Worm (Caenorhabditis elegans): ENCODE data around the gene vha-1.

Gene vha-1

DNA sequence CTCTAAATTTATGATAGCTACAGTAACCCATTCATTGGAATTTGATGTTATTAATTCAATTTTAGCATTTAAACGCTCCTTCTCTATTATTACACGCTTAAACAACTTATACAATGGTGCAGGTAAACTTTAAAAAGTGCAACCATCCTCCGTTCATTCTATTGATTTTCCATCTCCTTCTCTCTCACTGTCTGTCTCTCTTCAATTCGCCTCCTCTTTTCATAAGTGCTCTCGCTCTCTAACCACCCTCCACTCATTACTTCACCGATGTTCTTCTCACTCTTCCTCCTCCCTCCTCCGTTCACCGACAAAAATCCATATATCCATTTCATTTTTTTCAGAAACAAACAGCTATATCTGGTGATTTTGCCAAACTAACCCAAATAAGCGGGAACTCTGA is 14.9 kb upstream of the vha-1 start, which contains the start of gene cbp-1:
TSS of gene cbp-1 (plus strand) at position 335 of the 400 bp plus-strand sequence.
- peak; percentile 69 for TF ChIP-seq nfya-1 (tag; optimal IDR thresholded peaks at IDR 0.05; ENCODE audit: insufficient read depth)
- TF ChIP-seq ceh-28 (tag; optimal IDR thresholded peaks at IDR 0.05) = peak; percentile 83
- peak; percentile 57 for TF ChIP-seq nhr-23 (tag; optimal IDR thresholded peaks at IDR 0.05)
- TF ChIP-seq hmg-11 (tag; optimal IDR thresholded peaks at IDR 0.05) = peak; percentile 18
- peak; percentile 51 for TF ChIP-seq nhr-25 (tag; optimal IDR thresholded peaks at IDR 0.05)
- peak; percentile 73 for TF ChIP-seq pha-4 (tag; optimal IDR thresholded peaks at IDR 0.05)
- no peak for TF ChIP-seq jun-1 (tag; optimal IDR thresholded peaks at IDR 0.05)
- no peak for TF ChIP-seq zag-1 (tag; optimal IDR thresholded peaks at IDR 0.05)
- TF ChIP-seq lin-39 (tag; optimal IDR thresholded peaks at IDR 0.05) = peak; percentile 53
- peak; percentile 44 for TF ChIP-seq egl-5 (tag; optimal IDR thresholded peaks at IDR 0.05)
- TF ChIP-seq ama-1 (optimal IDR thresholded peaks at IDR 0.05) = no peak
- no peak for TF ChIP-seq ceh-9 (tag; optimal IDR thresholded peaks at IDR 0.05)
- peak; percentile 48 for TF ChIP-seq daf-12 (tag; optimal IDR thresholded peaks at IDR 0.05)

ce11 chrIII:9767095-9767494 is 14.0 kb upstream of the vha-1 start:
- no peak for TF ChIP-seq ceh-28 (tag; optimal IDR thresholded peaks at IDR 0.05)
- TF ChIP-seq R02D3.7 (tag; optimal IDR thresholded peaks at IDR 0.05) = no peak
- no peak for TF ChIP-seq ceh-16 (tag; optimal IDR thresholded peaks at IDR 0.05)
- no peak for TF ChIP-seq lsy-12 (tag; optimal IDR thresholded peaks at IDR 0.05)
- no peak for TF ChIP-seq fos-1 (tag; optimal IDR thresholded peaks at IDR 0.05)
- TF ChIP-seq ama-1 (optimal IDR thresholded peaks at IDR 0.05) = no peak
- no peak for TF ChIP-seq elt-1 (tag; optimal IDR thresholded peaks at IDR 0.05)
- no peak for TF ChIP-seq ceh-82 (tag; optimal IDR thresholded peaks at IDR 0.05)
- no peak for TF ChIP-seq fkh-2 (tag; optimal IDR thresholded peaks at IDR 0.05)
- TF ChIP-seq elt-3 (tag; optimal IDR thresholded peaks at IDR 0.05) = no peak

DNA sequence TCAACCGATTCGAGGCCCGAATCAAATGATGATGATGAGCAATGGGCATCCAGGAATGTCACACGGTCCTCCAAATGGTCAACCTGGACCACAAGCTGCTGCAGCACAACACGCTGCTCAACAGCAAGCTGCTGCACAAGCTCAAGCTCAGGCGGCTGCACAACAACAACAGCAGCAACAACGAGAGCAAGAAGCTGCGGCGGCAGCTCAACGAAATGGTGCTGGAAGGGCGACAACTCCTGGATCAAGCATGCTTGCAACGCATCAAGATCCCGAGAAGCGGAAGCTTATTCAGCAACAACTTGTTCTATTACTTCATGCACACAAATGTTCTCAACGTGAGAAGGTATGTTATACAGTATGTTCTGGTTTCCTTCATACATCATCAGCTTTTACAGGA is 13.0 kb upstream of the vha-1 start:
- TF ChIP-seq nhr-12 (tag; optimal IDR thresholded peaks at IDR 0.05) (no peak), unc-62 (GFP tag; optimal IDR thresholded peaks at IDR 0.05) (no peak)

DNA sequence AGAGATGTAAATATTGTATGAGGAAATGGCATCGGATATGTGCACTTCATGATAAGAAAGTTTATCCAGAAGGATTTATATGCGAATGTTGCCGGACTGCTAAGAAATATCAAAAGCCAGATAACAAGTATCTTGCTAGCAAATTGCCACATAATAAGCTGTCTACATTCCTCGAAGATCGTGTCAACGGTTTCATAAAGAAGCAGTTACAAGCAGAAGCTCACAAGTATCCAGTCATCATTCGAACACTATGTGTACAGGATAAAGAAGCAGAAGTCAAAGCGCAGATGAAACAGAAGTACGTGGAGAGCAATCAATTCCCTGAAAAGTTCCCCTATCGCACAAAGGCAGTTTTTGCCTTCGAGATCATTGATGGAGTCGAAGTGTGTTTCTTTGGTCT is 10.5 kb upstream of the vha-1 start:
- TF ChIP-seq skn-1 (tag; optimal IDR thresholded peaks at IDR 0.05) (no peak), fkh-10 (GFP tag; optimal IDR thresholded peaks at IDR 0.05) (no peak), elt-1 (tag; optimal IDR thresholded peaks at IDR 0.05) (no peak)

DNA sequence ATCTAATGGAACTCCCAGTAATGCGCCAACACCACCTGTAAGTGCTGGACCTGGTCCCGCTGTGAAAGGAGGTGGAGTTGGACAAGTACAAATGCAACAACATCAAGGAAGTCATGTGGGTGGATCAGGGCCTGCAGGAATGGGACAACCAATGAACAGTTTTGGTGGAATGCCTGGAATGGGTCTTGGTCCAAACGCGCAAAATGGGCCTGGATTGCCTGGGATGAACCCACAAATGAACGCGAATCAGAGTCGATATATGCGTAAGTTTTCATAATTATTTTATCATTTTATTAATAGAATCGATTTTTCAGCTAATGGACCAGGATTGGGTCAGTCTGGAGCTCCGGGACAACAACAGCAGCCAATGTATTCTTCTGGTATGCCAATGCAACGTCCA is 8.7 kb upstream of the vha-1 start:
- TF ChIP-seq nhr-76 (tag; optimal IDR thresholded peaks at IDR 0.05) (no peak), unc-62 (GFP tag; optimal IDR thresholded peaks at IDR 0.05) (no peak), zag-1 (tag; optimal IDR thresholded peaks at IDR 0.05) (no peak), nhr-23 (tag; optimal IDR thresholded peaks at IDR 0.05) (no peak), nhr-77 (tag; optimal IDR thresholded peaks at IDR 0.05) (no peak), ceh-28 (tag; optimal IDR thresholded peaks at IDR 0.05) (no peak), pha-4 (tag; optimal IDR thresholded peaks at IDR 0.05) (no peak), elt-3 (tag; optimal IDR thresholded peaks at IDR 0.05) (no peak)

DNA sequence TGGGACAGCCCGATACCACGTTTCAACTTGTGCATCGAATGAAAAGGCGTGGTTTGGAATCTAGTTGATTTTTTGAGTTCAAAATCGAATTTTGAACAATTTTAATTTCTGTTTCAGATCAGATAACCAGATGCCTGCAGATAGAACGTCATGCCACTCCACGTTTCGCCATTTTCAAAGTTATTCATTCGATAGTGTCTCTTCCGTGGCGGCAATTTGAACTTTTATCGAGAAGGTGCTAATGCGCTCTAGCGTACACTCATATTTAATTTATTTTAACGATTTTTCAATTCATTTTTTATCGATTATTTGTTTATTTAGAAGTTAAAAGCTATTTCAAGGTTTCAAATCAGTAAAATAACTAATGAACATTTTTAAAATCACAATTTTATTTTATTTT is 5.1 kb upstream of the vha-1 start:
- TF ChIP-seq lin-15B (tag; optimal IDR thresholded peaks at IDR 0.05) = peak; percentile 18
- no peak for TF ChIP-seq fkh-2 (tag; optimal IDR thresholded peaks at IDR 0.05)

DNA sequence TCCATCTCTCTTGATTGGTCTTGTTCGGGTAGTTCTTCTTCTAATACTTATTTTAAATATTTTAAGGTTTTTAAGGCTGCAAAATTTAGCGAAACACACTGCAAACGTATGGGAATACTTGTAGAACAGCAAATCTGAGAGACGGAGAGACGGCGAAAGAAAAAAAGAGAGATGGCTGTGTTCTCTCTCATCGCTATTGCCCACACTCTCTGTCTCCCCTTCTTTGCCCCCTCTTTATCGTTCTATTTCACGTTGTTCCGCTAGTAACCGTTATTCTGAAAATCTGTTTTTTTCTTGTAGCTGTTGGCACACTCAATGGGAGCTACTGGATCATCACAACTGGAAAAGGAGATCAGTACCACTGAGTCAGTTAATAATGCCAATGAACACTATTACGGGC is 4.7 kb upstream of the vha-1 start, which contains the start of gene usp-46:
TSS of gene usp-46 (plus strand) at position 301 of the 400 bp plus-strand sequence.
- TF ChIP-seq elt-3 (tag; optimal IDR thresholded peaks at IDR 0.05) (no peak), fos-1 (tag; optimal IDR thresholded peaks at IDR 0.05) (no peak), snpc-4 (tag; optimal IDR thresholded peaks at IDR 0.05) (no peak), hmg-11 (tag; optimal IDR thresholded peaks at IDR 0.05) (peak; percentile 43), aly-2 (tag; optimal IDR thresholded peaks at IDR 0.05) (no peak), lin-39 (tag; optimal IDR thresholded peaks at IDR 0.05) (peak; percentile 10), nhr-25 (tag; optimal IDR thresholded peaks at IDR 0.05) (no peak), nfya-1 (tag; optimal IDR thresholded peaks at IDR 0.05; ENCODE audit: insufficient read depth) (peak; percentile 29), elt-2 (tag; optimal IDR thresholded peaks at IDR 0.05) (peak; percentile 20), R02D3.7 (tag; optimal IDR thresholded peaks at IDR 0.05) (no peak)
